Fruit fly (Drosophila melanogaster) whole organism, prepupa: ENCODE results near the gene Polr1H.

ENCODE experiments used
- Blimp-1 ChIP-seq: fragments of 200-800 bp; sonication (Bioruptor generic); optimal IDR thresholded peaks from 3 replicates; lab custom pipeline; 2017; ENCODE audit warnings: missing biosample characterization, missing genetic modification characterization, mild to moderate bottlenecking, moderate library complexity, missing genetic modification reagents
- CG10631 ChIP-seq: fragments of 200-800 bp; sonication (Bioruptor generic); optimal IDR thresholded peaks from 2 replicates; lab custom pipeline; 2016; ENCODE audit warnings: missing biosample characterization, missing genetic modification characterization
- CG10669 ChIP-seq: fragments of 200-800 bp; sonication (Bioruptor generic); optimal IDR thresholded peaks from 3 replicates; lab custom pipeline; 2018; ENCODE audit warnings: missing biosample characterization, mild to moderate bottlenecking, missing genetic modification characterization, moderate library complexity
- CG11294 ChIP-seq: fragments of 200-800 bp; sonication (Bioruptor generic); IDR thresholded peaks from 2 replicates; pipeline ENCODE4 v1.3.6; 2022; ENCODE audit warnings: missing biosample characterization, missing genetic modification characterization
- CG11902 ChIP-seq: fragments of 200-800 bp; sonication (Bioruptor generic); optimal IDR thresholded peaks from 3 replicates; lab custom pipeline; 2016; ENCODE audit warnings: missing biosample characterization, missing genetic modification characterization
- CG1621 ChIP-seq: fragments of 200-800 bp; sonication (Bioruptor generic); optimal IDR thresholded peaks from 3 replicates; lab custom pipeline; 2018; ENCODE audit warnings: missing biosample characterization, mild to moderate bottlenecking, missing genetic modification characterization
- CG3032 ChIP-seq: fragments of 200-800 bp; optimal IDR thresholded peaks from 2 replicates; lab custom pipeline; 2019; ENCODE audit warnings: missing biosample characterization, mild to moderate bottlenecking, missing genetic modification characterization, moderate library complexity
- CG32006 ChIP-seq: fragments of 200-800 bp; sonication (Bioruptor generic); optimal IDR thresholded peaks from 3 replicates; lab custom pipeline; 2017; ENCODE audit warnings: missing biosample characterization, mild to moderate bottlenecking, missing genetic modification characterization
- CG34406 ChIP-seq: fragments of 200-800 bp; sonication (Bioruptor generic); optimal IDR thresholded peaks from 3 replicates; lab custom pipeline; 2016; ENCODE audit warnings: missing biosample characterization, missing genetic modification characterization
- CG6276 ChIP-seq: fragments of 200-800 bp; sonication (Bioruptor generic); optimal IDR thresholded peaks from 2 replicates; lab custom pipeline; 2017; ENCODE audit warnings: missing biosample characterization, mild to moderate bottlenecking, missing genetic modification characterization
- CG6792 ChIP-seq: fragments of 200-800 bp; sonication (Bioruptor generic); optimal IDR thresholded peaks from 3 replicates; lab custom pipeline; 2016; ENCODE audit warnings: missing biosample characterization, missing genetic modification characterization
- CG6808 ChIP-seq: fragments of 200-800 bp; sonication (Bioruptor generic); optimal IDR thresholded peaks from 3 replicates; lab custom pipeline; 2017; ENCODE audit warnings: missing biosample characterization, missing genetic modification characterization, mild to moderate bottlenecking, moderate library complexity, missing genetic modification reagents
- CG7368 ChIP-seq: fragments of 200-800 bp; sonication (Bioruptor generic); optimal IDR thresholded peaks from 3 replicates; lab custom pipeline; 2016; ENCODE audit warnings: missing biosample characterization, missing genetic modification characterization
- CG8119 ChIP-seq: fragments of 200-800 bp; sonication (Bioruptor generic); IDR thresholded peaks from 3 replicates; pipeline ENCODE4 v1.3.6; 2022; ENCODE audit warnings: missing biosample characterization, missing genetic modification characterization
- CG8319 ChIP-seq: fragments of 200-800 bp; sonication (Bioruptor generic); optimal IDR thresholded peaks from 3 replicates; lab custom pipeline; 2016; ENCODE audit warnings: missing biosample characterization, missing genetic modification characterization
- CG8632 ChIP-seq: fragments of 200-800 bp; sonication (Bioruptor generic); optimal IDR thresholded peaks from 3 replicates; lab custom pipeline; 2016; ENCODE audit warnings: missing biosample characterization, missing genetic modification characterization
- CG9139 ChIP-seq: fragments of 200-800 bp; sonication (Bioruptor generic); optimal IDR thresholded peaks from 3 replicates; lab custom pipeline; 2017; ENCODE audit warnings: missing biosample characterization, mild to moderate bottlenecking, missing genetic modification characterization
- Eip75B ChIP-seq: fragments of 200-800 bp; sonication (Bioruptor generic); optimal IDR thresholded peaks from 3 replicates; lab custom pipeline; 2016; ENCODE audit warnings: missing biosample characterization, missing genetic modification characterization
- Eip78C ChIP-seq: fragments of 200-800 bp; sonication (Bioruptor generic); peaks from one replicate; lab custom pipeline; 2016; ENCODE audit warnings: missing biosample characterization, missing genetic modification characterization
- Ets21C ChIP-seq: fragments of 200-800 bp; sonication (Bioruptor generic); optimal IDR thresholded peaks from 3 replicates; lab custom pipeline; 2016; ENCODE audit warnings: missing biosample characterization, missing genetic modification characterization
- Ets96B ChIP-seq: fragments of 200-800 bp; optimal IDR thresholded peaks from 2 replicates; lab custom pipeline; 2019; ENCODE audit warnings: missing biosample characterization, mild to moderate bottlenecking, missing genetic modification characterization, moderate library complexity
- Gug ChIP-seq: fragments of 200-800 bp; sonication (Bioruptor generic); IDR thresholded peaks from 2 replicates; pipeline ENCODE4 v1.3.6; 2022; ENCODE audit warnings: missing biosample characterization, missing genetic modification characterization
- Hr38 ChIP-seq: sonication (Bioruptor generic); optimal IDR thresholded peaks from 2 replicates; lab custom pipeline; 2016; ENCODE audit warnings: missing biosample characterization, missing genetic modification characterization
- Hr39 ChIP-seq: fragments of 200-800 bp; sonication (Bioruptor generic); optimal IDR thresholded peaks from 2 replicates; lab custom pipeline; 2016; ENCODE audit warnings: missing biosample characterization, missing genetic modification characterization
- Hr4 ChIP-seq: fragments of 200-800 bp; sonication (Bioruptor generic); optimal IDR thresholded peaks from 3 replicates; lab custom pipeline; 2016; ENCODE audit warnings: missing biosample characterization, missing genetic modification characterization
- Met ChIP-seq: fragments of 200-800 bp; sonication (Bioruptor generic); optimal IDR thresholded peaks from 3 replicates; lab custom pipeline; 2016; ENCODE audit warnings: missing biosample characterization, missing genetic modification characterization
- OdsH ChIP-seq: fragments of 200-800 bp; sonication (Bioruptor generic); optimal IDR thresholded peaks from 3 replicates; lab custom pipeline; 2016; ENCODE audit warnings: missing biosample characterization, missing genetic modification characterization
- Smox ChIP-seq: fragments of 200-800 bp; sonication (Bioruptor generic); optimal IDR thresholded peaks from 3 replicates; lab custom pipeline; 2016; ENCODE audit warnings: missing biosample characterization, missing genetic modification characterization
- Sox14 ChIP-seq: fragments of 200-800 bp; sonication (Bioruptor generic); optimal IDR thresholded peaks from 3 replicates; lab custom pipeline; 2016; ENCODE audit warnings: missing biosample characterization, missing genetic modification characterization
- Sox15 ChIP-seq: fragments of 200-800 bp; sonication (Bioruptor generic); optimal IDR thresholded peaks from 3 replicates; lab custom pipeline; 2016; ENCODE audit warnings: missing biosample characterization, missing genetic modification characterization
- cyc ChIP-seq: fragments of 200-800 bp; sonication (Bioruptor generic); optimal IDR thresholded peaks from 3 replicates; lab custom pipeline; 2016; ENCODE audit warnings: missing biosample characterization, missing genetic modification characterization
- eg ChIP-seq: fragments of 200-800 bp; sonication (Bioruptor generic); IDR thresholded peaks from 3 replicates; pipeline ENCODE4 v1.3.6; 2022; ENCODE audit warnings: missing biosample characterization, missing genetic modification characterization
- esn ChIP-seq: fragments of 200-800 bp; sonication (Bioruptor generic); optimal IDR thresholded peaks from 2 replicates; lab custom pipeline; 2016; ENCODE audit warnings: missing biosample characterization, mild to moderate bottlenecking, missing genetic modification characterization, moderate library complexity
- fd85E ChIP-seq: fragments of 200-800 bp; sonication (Bioruptor generic); optimal IDR thresholded peaks from 3 replicates; lab custom pipeline; 2016; ENCODE audit warnings: missing biosample characterization, missing genetic modification characterization
- fkh ChIP-seq: fragments of 200-800 bp; sonication (Bioruptor generic); optimal IDR thresholded peaks from 3 replicates; lab custom pipeline; 2017; ENCODE audit warnings: missing biosample characterization, mild to moderate bottlenecking, missing genetic modification characterization, moderate library complexity
- lz ChIP-seq: fragments of 200-800 bp; sonication (Bioruptor generic); optimal IDR thresholded peaks from 3 replicates; lab custom pipeline; 2016; ENCODE audit warnings: missing biosample characterization, missing genetic modification characterization
- pdm3 ChIP-seq: fragments of 200-800 bp; sonication (Bioruptor generic); optimal IDR thresholded peaks from 3 replicates; lab custom pipeline; 2016; ENCODE audit warnings: missing biosample characterization, missing genetic modification characterization
- spab ChIP-seq: fragments of 200-800 bp; sonication (Bioruptor generic); optimal IDR thresholded peaks from 2 replicates; lab custom pipeline; 2017; ENCODE audit warnings: missing biosample characterization, mild to moderate bottlenecking, missing genetic modification characterization, missing genetic modification reagents
- ss ChIP-seq, 2 experiments: fragments of 200-800 bp; sonication (Bioruptor generic); optimal IDR thresholded peaks; 2 replicates in 1 of 2; 3 replicates in 1 of 2; lab custom pipeline; 2017 to 2018; ENCODE audit warnings: mild to moderate bottlenecking in 2 of 2, missing biosample characterization in 2 of 2, missing genetic modification characterization in 2 of 2, moderate library complexity in 1 of 2
- svp ChIP-seq: fragments of 200-800 bp; sonication (Bioruptor generic); peaks from one replicate; lab custom pipeline; 2016; ENCODE audit warnings: missing biosample characterization, missing genetic modification characterization
- topi ChIP-seq: fragments of 200-800 bp; sonication (Bioruptor generic); optimal IDR thresholded peaks from 3 replicates; lab custom pipeline; 2016; ENCODE audit warnings: missing biosample characterization, missing genetic modification characterization

The Polr1H gene

dm6 chr3R:21823076-21823475 lies 45.4 kb upstream of the Polr1H start (continued):
- TF ChIP-seq CG11902: no peak
- no peak for TF ChIP-seq eg (GFP tag; lab: Robert Waterston, UW)
- no peak for TF ChIP-seq CG11294 (GFP tag; lab: Robert Waterston, UW)
- TF ChIP-seq Ets96B: no peak
- TF ChIP-seq Hr4 (GFP tag; lab: Kevin White, UChicago): no peak
- peak; percentile 8 for TF ChIP-seq CG7368 (GFP tag; lab: Kevin White, UChicago)
- TF ChIP-seq CG9139 (GFP tag; lab: Kevin White, UChicago): peak; percentile 33
- no peak for TF ChIP-seq CG1621 (tag; lab: Kevin White, UChicago)
- peak; percentile 36 for TF ChIP-seq Blimp-1
- TF ChIP-seq CG8319 (GFP tag; lab: Kevin White, UChicago): no peak
- peak; percentile 27 for TF ChIP-seq Smox (GFP tag; lab: Kevin White, UChicago)
- peak; percentile 29 for TF ChIP-seq CG6808 (GFP tag; lab: Kevin White, UChicago)

dm6 chr3R:21822562-21822933 lies 44.9 kb upstream of the Polr1H start, which contains the start of gene CASK:
Gene CASK (minus strand): TSS chr3R:21822674.
- peak; percentile 3 for TF ChIP-seq Hr4 (GFP tag; lab: Kevin White, UChicago)
- TF ChIP-seq CG3032: no peak
- TF ChIP-seq svp (GFP tag; lab: Kevin White, UChicago): peak; percentile 52
- TF ChIP-seq esn (GFP tag; lab: Kevin White, UChicago): peak; percentile 19
- TF ChIP-seq CG7368 (GFP tag; lab: Kevin White, UChicago): no peak
- TF ChIP-seq fkh (GFP tag; lab: Kevin White, UChicago): peak; percentile 73
- TF ChIP-seq CG10631 (GFP tag; lab: Kevin White, UChicago): no peak
- peak; percentile 6 for TF ChIP-seq pdm3 (GFP tag; lab: Kevin White, UChicago)
- peak; percentile 5 for TF ChIP-seq Hr39 (GFP tag; lab: Kevin White, UChicago)
- TF ChIP-seq eg (GFP tag; lab: Robert Waterston, UW): no peak
- no peak for TF ChIP-seq CG6276
- TF ChIP-seq CG34406 (GFP tag; lab: Kevin White, UChicago): no peak

dm6 chr3R:21821684-21822561 lies 44.3 kb upstream of the Polr1H start:
- TF ChIP-seq Gug (GFP tag; lab: Robert Waterston, UW) (no peak), Eip75B (GFP tag; lab: Kevin White, UChicago) (no peak), CG8119 (GFP tag; lab: Robert Waterston, UW) (no peak), Sox15 (GFP tag; lab: Kevin White, UChicago) (no peak), pdm3 (GFP tag; lab: Kevin White, UChicago) (no peak), ss (GFP tag; optimal IDR thresholded peaks at IDR 0.05; lab: Kevin White, UChicago) (peak in 1 of 2 experiments; percentile 24)

- TF ChIP-seq fkh (GFP tag; lab: Kevin White, UChicago): no peak
- peak; percentile 80 for TF ChIP-seq Eip78C (GFP tag; lab: Kevin White, UChicago)
- TF ChIP-seq CG10631 (GFP tag; lab: Kevin White, UChicago): peak; percentile 15
- TF ChIP-seq CG6792 (GFP tag; lab: Kevin White, UChicago): peak; percentile 19
- peak; percentile 40 for TF ChIP-seq Met
- peak; percentile 1 for TF ChIP-seq cyc (GFP tag; lab: Kevin White, UChicago)
- no peak for TF ChIP-seq spab (GFP tag; lab: Kevin White, UChicago)
- peak; percentile 24; the same call in 1 of the 3 replicates for TF ChIP-seq CG8119 (GFP tag; lab: Robert Waterston, UW)
- 0 out of 3 replicates have a peak, but pooled peaks have one; percentile 24 for TF ChIP-seq eg (GFP tag; lab: Robert Waterston, UW)
- no peak for TF ChIP-seq Hr38 (GFP tag; lab: Kevin White, UChicago)
- peak; percentile 4 for TF ChIP-seq CG7368 (GFP tag; lab: Kevin White, UChicago)
- TF ChIP-seq CG32006 (GFP tag; lab: Kevin White, UChicago): peak; percentile 34
- TF ChIP-seq topi (GFP tag; lab: Kevin White, UChicago): peak; percentile 17
- peak; percentile 8 for TF ChIP-seq CG6276
- peak; percentile 26 for TF ChIP-seq OdsH (GFP tag; lab: Kevin White, UChicago)
- TF ChIP-seq fd85E: no peak
- peak; percentile 33 for TF ChIP-seq pdm3 (GFP tag; lab: Kevin White, UChicago)
- peak; percentile 10 for TF ChIP-seq CG8632 (GFP tag; lab: Kevin White, UChicago)
- peak; percentile 52 for TF ChIP-seq esn (GFP tag; lab: Kevin White, UChicago)
- peak; percentile 68 for TF ChIP-seq svp (GFP tag; lab: Kevin White, UChicago)
- TF ChIP-seq CG10669 (GFP tag; lab: Kevin White, UChicago): peak; percentile 33
- no peak for TF ChIP-seq Ets21C (GFP tag; lab: Kevin White, UChicago)
- peak; percentile 33 for TF ChIP-seq Hr4 (GFP tag; lab: Kevin White, UChicago)
- peak; percentile 25 for TF ChIP-seq Smox (GFP tag; lab: Kevin White, UChicago)
- peak; percentile 12 for TF ChIP-seq Sox14 (GFP tag; lab: Kevin White, UChicago)
- TF ChIP-seq lz (GFP tag; lab: Kevin White, UChicago): peak; percentile 25
Observed at dm6 chr3R:21808622-21809347, 31.1 kb upstream of the Polr1H start.
